ENCODE assay signal across 1 fruit fly cellular context in the genomic region with DNA sequence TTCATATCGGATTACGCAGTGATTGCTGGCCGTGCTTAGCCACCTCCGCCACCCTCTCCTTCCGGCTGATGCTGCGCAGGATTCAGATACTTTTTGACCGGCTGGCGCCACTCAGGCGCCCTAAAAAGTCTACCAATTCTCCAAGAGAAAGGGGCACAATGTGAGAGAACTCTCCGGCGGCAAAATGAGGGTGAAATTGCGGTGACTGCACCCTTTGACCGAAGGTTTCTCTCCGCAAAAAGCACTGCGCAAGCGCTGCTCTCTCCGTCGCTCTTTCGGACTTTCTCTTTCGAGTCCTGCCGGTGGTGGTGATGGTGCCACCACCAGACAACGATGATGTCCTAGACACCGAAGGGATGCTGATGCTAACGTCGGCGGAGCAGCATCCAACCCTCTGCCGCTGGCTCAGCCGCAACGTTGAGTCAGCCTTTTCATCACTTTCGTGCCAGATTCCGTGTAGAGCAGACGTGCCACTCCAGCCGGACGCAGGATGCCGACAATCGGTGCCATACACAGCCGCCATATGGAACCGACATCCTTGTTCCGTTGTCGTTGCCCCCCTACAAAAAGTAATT.
A peak's percentile ranks its signal among the peaks of the same experiment; 100 is the strongest.
TF ChIP-seq lines count a peak whose summit lies in the region.

No protein-coding gene starts in this region.

TF ChIP-seq in whole organism, embryonic, 481 proteins besides CTCF, POLR2A, EP300 and RAD21 (continued from another document):
- TF ChIP-seq nom (GFP tag; optimal IDR thresholded peaks at IDR 0.05; lab: Kevin White, UChicago) = no peak
- peak; percentile 13; the same call in 1 of the 2 replicates for TF ChIP-seq CG17328 (GFP tag; IDR thresholded peaks at IDR 0.05; lab: Robert Waterston, UW)
- no peak for TF ChIP-seq CG12236 (GFP tag; optimal IDR thresholded peaks at IDR 0.05; lab: Kevin White, UChicago)
- TF ChIP-seq ems (GFP tag; optimal IDR thresholded peaks at IDR 0.05; lab: Kevin White, UChicago) = no peak
- no peak for TF ChIP-seq NFAT (GFP tag; IDR thresholded peaks at IDR 0.05; lab: Robert Waterston, UW)
- no peak for TF ChIP-seq sisA (GFP tag; IDR thresholded peaks at IDR 0.05; lab: Robert Waterston, UW)
- no peak for TF ChIP-seq CG18011 (GFP tag; optimal IDR thresholded peaks at IDR 0.05; lab: Kevin White, UChicago)
- TF ChIP-seq Pdp1 (GFP tag; optimal IDR thresholded peaks at IDR 0.05; lab: Kevin White, UChicago) = no peak
- TF ChIP-seq nerfin-1 (tag; optimal IDR thresholded peaks at IDR 0.05; lab: Kevin White, UChicago) = peak; percentile 18
- no peak for TF ChIP-seq CG6175 (GFP tag; IDR thresholded peaks at IDR 0.05; lab: Robert Waterston, UW)
- TF ChIP-seq E2f1 (GFP tag; IDR thresholded peaks at IDR 0.05; lab: Robert Waterston, UW) = no peak
- TF ChIP-seq bab2 (GFP tag; optimal IDR thresholded peaks at IDR 0.05; lab: Kevin White, UChicago) = no peak
- no peak for TF ChIP-seq dm (GFP tag; optimal IDR thresholded peaks at IDR 0.05; lab: Kevin White, UChicago)
- no peak for TF ChIP-seq trem (tag; optimal IDR thresholded peaks at IDR 0.05; lab: Kevin White, UChicago)
- TF ChIP-seq Ada2b (GFP tag; IDR thresholded peaks at IDR 0.05; lab: Robert Waterston, UW) = no peak
- no peak for TF ChIP-seq CG15514 (GFP tag; optimal IDR thresholded peaks at IDR 0.05; lab: Kevin White, UChicago)
- no peak for TF ChIP-seq CG1529 (GFP tag; optimal IDR thresholded peaks at IDR 0.05; lab: Kevin White, UChicago)
- TF ChIP-seq CG17359 (tag; optimal IDR thresholded peaks at IDR 0.05; lab: Kevin White, UChicago) = no peak
- no peak for TF ChIP-seq twi (tag; optimal IDR thresholded peaks at IDR 0.05; lab: Kevin White, UChicago)
- no peak for TF ChIP-seq Abd-B (GFP tag; optimal IDR thresholded peaks at IDR 0.05; lab: Kevin White, UChicago)
- TF ChIP-seq gce (GFP tag; IDR thresholded peaks at IDR 0.05; lab: Robert Waterston, UW) = no peak
- no peak for TF ChIP-seq CG14667 (GFP tag; IDR thresholded peaks at IDR 0.05; lab: Robert Waterston, UW)
- TF ChIP-seq CG17912 (GFP tag; optimal IDR thresholded peaks at IDR 0.05; lab: Kevin White, UChicago) = no peak
- TF ChIP-seq seq (GFP tag; IDR thresholded peaks at IDR 0.05; lab: Robert Waterston, UW) = peak; percentile 88
- TF ChIP-seq GATAe (GFP tag; conservative IDR thresholded peaks at IDR 0.05; lab: Robert Waterston, UW) = no peak
- no peak for TF ChIP-seq CG4360 (GFP tag; IDR thresholded peaks at IDR 0.05; lab: Robert Waterston, UW)
- no peak for TF ChIP-seq peb (GFP tag; IDR thresholded peaks at IDR 0.05; lab: Robert Waterston, UW)
- TF ChIP-seq CG12769 (tag; optimal IDR thresholded peaks at IDR 0.05; lab: Kevin White, UChicago) = no peak
- peak; percentile 54 for TF ChIP-seq pros (GFP tag; optimal IDR thresholded peaks at IDR 0.05; lab: Kevin White, UChicago)
- TF ChIP-seq sug (tag; optimal IDR thresholded peaks at IDR 0.05; lab: Kevin White, UChicago) = no peak
- TF ChIP-seq wek (GFP tag; optimal IDR thresholded peaks at IDR 0.05; lab: Kevin White, UChicago) = no peak
- no peak for TF ChIP-seq dati (GFP tag; IDR thresholded peaks at IDR 0.05; lab: Robert Waterston, UW)
- TF ChIP-seq Rfx (GFP tag; IDR thresholded peaks at IDR 0.05; lab: Robert Waterston, UW) = no peak
- TF ChIP-seq prd (optimal IDR thresholded peaks at IDR 0.05; lab: Kevin White, UChicago) = no peak
- no peak for TF ChIP-seq prd (GFP tag; IDR thresholded peaks at IDR 0.05; lab: Robert Waterston, UW)
- no peak for TF ChIP-seq CG18476 (GFP tag; optimal IDR thresholded peaks at IDR 0.05; lab: Kevin White, UChicago)
- no peak for TF ChIP-seq CG9437 (GFP tag; optimal IDR thresholded peaks at IDR 0.05; lab: Kevin White, UChicago)
- TF ChIP-seq cato (GFP tag; optimal IDR thresholded peaks at IDR 0.05; lab: Kevin White, UChicago; ENCODE audit: borderline replicate concordance) = no peak
- TF ChIP-seq cwo (GFP tag; optimal IDR thresholded peaks at IDR 0.05; lab: Kevin White, UChicago) = no peak
- TF ChIP-seq grau (tag; optimal IDR thresholded peaks at IDR 0.05; lab: Kevin White, UChicago) = no peak
- TF ChIP-seq sna (GFP tag; IDR thresholded peaks at IDR 0.05; lab: Robert Waterston, UW; ENCODE audit: partially characterized antibody) = no peak
- TF ChIP-seq croc (GFP tag; conservative IDR thresholded peaks at IDR 0.05; lab: Robert Waterston, UW) = no peak
- TF ChIP-seq Hand (GFP tag; optimal IDR thresholded peaks at IDR 0.05; lab: Kevin White, UChicago) = no peak
- no peak for TF ChIP-seq lola (GFP tag; optimal IDR thresholded peaks at IDR 0.05; lab: Kevin White, UChicago)
- no peak for TF ChIP-seq BEAF-32 (GFP tag; optimal IDR thresholded peaks at IDR 0.05; lab: Kevin White, UChicago)
- TF ChIP-seq ase (GFP tag; IDR thresholded peaks at IDR 0.05; lab: Robert Waterston, UW) = 0 out of 3 replicates have a peak, but pooled peaks have one; percentile 35
- TF ChIP-seq sim (GFP tag; IDR thresholded peaks at IDR 0.05; lab: Robert Waterston, UW) = no peak
- TF ChIP-seq cad (GFP tag; optimal IDR thresholded peaks at IDR 0.05; lab: Kevin White, UChicago) = no peak
- TF ChIP-seq CG17568 (GFP tag; optimal IDR thresholded peaks at IDR 0.05; lab: Kevin White, UChicago) = no peak
- no peak for TF ChIP-seq Dek (tag; optimal IDR thresholded peaks at IDR 0.05; lab: Kevin White, UChicago)
- no peak for TF ChIP-seq emc (GFP tag; optimal IDR thresholded peaks at IDR 0.05; lab: Kevin White, UChicago)
- no peak for TF ChIP-seq CG7357 (GFP tag; IDR thresholded peaks at IDR 0.05; lab: Robert Waterston, UW)
- no peak for TF ChIP-seq lbe (GFP tag; optimal IDR thresholded peaks at IDR 0.05; lab: Kevin White, UChicago)
- TF ChIP-seq CG3065 (GFP tag; optimal IDR thresholded peaks at IDR 0.05; lab: Kevin White, UChicago) = no peak
- TF ChIP-seq CG12155 (GFP tag; optimal IDR thresholded peaks at IDR 0.05; lab: Kevin White, UChicago) = no peak
- TF ChIP-seq Med (GFP tag; lab: Kevin White, UChicago) = peak; percentile 82
- no peak for TF ChIP-seq B-H1 (GFP tag; IDR thresholded peaks at IDR 0.05; lab: Robert Waterston, UW)
- TF ChIP-seq CG11723 (GFP tag; optimal IDR thresholded peaks at IDR 0.05; lab: Kevin White, UChicago) = no peak
- no peak for TF ChIP-seq tin (GFP tag; optimal IDR thresholded peaks at IDR 0.05; lab: Kevin White, UChicago)
- no peak for TF ChIP-seq insv (GFP tag; optimal IDR thresholded peaks at IDR 0.05; lab: Kevin White, UChicago)
- TF ChIP-seq HLHmδ (GFP tag; optimal IDR thresholded peaks at IDR 0.05; lab: Kevin White, UChicago) = peak; percentile 23
- TF ChIP-seq CG15479 (GFP tag; optimal IDR thresholded peaks at IDR 0.05; lab: Kevin White, UChicago) = no peak
- TF ChIP-seq usp (GFP tag; optimal IDR thresholded peaks at IDR 0.05; lab: Kevin White, UChicago) = no peak
- TF ChIP-seq CG12744 (GFP tag; optimal IDR thresholded peaks at IDR 0.05; lab: Kevin White, UChicago) = no peak
- no peak for TF ChIP-seq toy (GFP tag; IDR thresholded peaks at IDR 0.05; lab: Robert Waterston, UW)
- no peak for TF ChIP-seq wor (GFP tag; IDR thresholded peaks at IDR 0.05; lab: Robert Waterston, UW)
- no peak for TF ChIP-seq CG3281 (GFP tag; optimal IDR thresholded peaks at IDR 0.05; lab: Kevin White, UChicago)
